Worm (Caenorhabditis elegans) whole organism, young adult: ENCODE results near the gene clec-85.

Source experiments
- K12H6.12 ChIP-seq: fragments of 200-800 bp; sonication (Bioruptor generic); optimal IDR thresholded peaks from 2 replicates; lab custom pipeline; 2018; ENCODE audit warnings: mild to moderate bottlenecking, missing genetic modification characterization, missing compliant biosample characterization
- ama-1 ChIP-seq, 3 experiments: fragments of 150-350 bp in 1 of 3; sonication (generic microtip) in 2 of 3; optimal IDR thresholded peaks; 2 replicates each; lab custom pipeline; 2014 to 2018; ENCODE audit warnings: missing biosample characterization in 2 of 3, missing genetic modification characterization in 2 of 3, missing genetic modification reagents in 2 of 3
- ceh-58 ChIP-seq: fragments of 200-800 bp; sonication (Bioruptor generic); IDR thresholded peaks from 2 replicates; pipeline ENCODE4 v1.3.6; 2022; ENCODE audit warnings: missing genetic modification characterization, missing compliant biosample characterization
- ceh-79 ChIP-seq: sonication (generic microtip); optimal IDR thresholded peaks from 2 replicates; lab custom pipeline; 2017; ENCODE audit warnings: mild to moderate bottlenecking, missing genetic modification characterization, missing compliant biosample characterization
- lin-35 ChIP-seq, 3 experiments: fragments of 150-350 bp in 2 of 3; sonication (generic microtip) in 1 of 3; optimal IDR thresholded peaks; 2 replicates each; lab custom pipeline; 2014 to 2018; ENCODE audit warnings: missing biosample characterization in 3 of 3, missing genetic modification characterization in 3 of 3, missing genetic modification reagents in 3 of 3
- lsl-1 ChIP-seq: fragments of 200-800 bp; sonication (Bioruptor generic); optimal IDR thresholded peaks from 2 replicates; lab custom pipeline; 2018; ENCODE audit warnings: mild to moderate bottlenecking, missing genetic modification characterization, moderate library complexity, missing compliant biosample characterization
- madf-3 ChIP-seq: fragments of 200-800 bp; sonication (Bioruptor generic); IDR thresholded peaks from 2 replicates; pipeline ENCODE4 v1.3.6; 2022; ENCODE audit warnings: missing genetic modification reagents, missing genetic modification characterization, missing compliant biosample characterization

DNA sequence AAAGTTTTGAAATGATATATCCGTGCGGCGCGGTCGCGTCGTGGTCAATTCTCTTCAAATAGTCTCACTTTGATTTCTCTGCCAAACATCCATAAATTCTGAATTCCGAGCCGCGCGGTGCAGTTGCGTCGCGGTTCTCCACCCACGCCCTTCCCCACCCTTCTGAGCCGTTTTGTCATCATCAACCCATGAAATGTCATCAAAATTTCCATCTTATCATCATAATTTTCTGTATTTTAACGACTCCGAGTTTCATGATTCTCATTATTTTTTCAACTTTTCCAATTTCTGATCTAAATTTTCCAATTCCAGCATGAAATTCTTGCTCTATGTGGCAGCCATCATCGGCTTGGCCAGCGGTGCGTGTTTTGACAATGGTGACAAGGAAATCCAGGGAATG is 8.5 kb upstream of the clec-85 start, which contains the start of gene clec-84:
- TF ChIP-seq ama-1 (optimal IDR thresholded peaks at IDR 0.05; lab: Kevin White, UChicago) (no peak), ama-1 (GFP tag; optimal IDR thresholded peaks at IDR 0.05; lab: Kevin White, UChicago) (no peak), ceh-79 (no peak), lin-35 (GFP tag; optimal IDR thresholded peaks at IDR 0.05; lab: Kevin White, UChicago) (no peak), K12H6.12 (no peak), madf-3 (GFP tag; lab: Robert Waterston, UW) (no peak), ceh-58 (GFP tag; lab: Robert Waterston, UW) (no peak), lsl-1 (GFP tag; lab: Kevin White, UChicago) (no peak)
